Worm (Caenorhabditis elegans) whole organism, young adult: ENCODE measurements around the gene hda-11.

Experiments used
- F10E7.11 ChIP-seq: sonication (generic microtip); optimal IDR thresholded peaks from 2 replicates; lab custom pipeline; 2017; ENCODE audit warnings: mild to moderate bottlenecking, missing genetic modification characterization, moderate library complexity, missing compliant biosample characterization
- F37B4.10 ChIP-seq: fragments of 200-800 bp; sonication (Bioruptor generic); IDR thresholded peaks from 2 replicates; pipeline ENCODE4 v1.3.6; 2022; ENCODE audit warnings: missing genetic modification characterization, missing compliant biosample characterization
- F49E8.2 ChIP-seq: sonication (generic microtip); optimal IDR thresholded peaks from 3 replicates; lab custom pipeline; 2017; ENCODE audit warnings: missing genetic modification characterization, mild to moderate bottlenecking, missing compliant biosample characterization, antibody characterized with exemption, moderate library complexity; ENCODE audit not compliant: insufficient read depth
- K12H6.12 ChIP-seq: fragments of 200-800 bp; sonication (Bioruptor generic); optimal IDR thresholded peaks from 2 replicates; lab custom pipeline; 2018; ENCODE audit warnings: mild to moderate bottlenecking, missing genetic modification characterization, missing compliant biosample characterization
- Y56A3A.18 ChIP-seq: fragments of 200-800 bp; sonication (Bioruptor generic); IDR thresholded peaks from 2 replicates; pipeline ENCODE4 v1.3.6; 2022; ENCODE audit warnings: missing genetic modification reagents, missing genetic modification characterization, missing compliant biosample characterization
- Y67H2A.10 ChIP-seq: fragments of 200-800 bp; sonication (Bioruptor generic); conservative IDR thresholded peaks from 2 replicates; pipeline ENCODE4 v1.3.6; 2022; ENCODE audit warnings: missing genetic modification reagents, missing genetic modification characterization, missing compliant biosample characterization
- Y95B8A.8 ChIP-seq: fragments of 200-800 bp; sonication (Bioruptor generic); IDR thresholded peaks from 2 replicates; pipeline ENCODE4 v1.3.6; 2022; ENCODE audit warnings: missing genetic modification reagents, missing genetic modification characterization, missing compliant biosample characterization
- akir-1 ChIP-seq: fragments of 200-800 bp; sonication (Bioruptor generic); optimal IDR thresholded peaks from 2 replicates; lab custom pipeline; 2018; ENCODE audit warnings: mild to moderate bottlenecking, missing genetic modification characterization, moderate library complexity, missing compliant biosample characterization
- atf-7 ChIP-seq: sonication (generic microtip); optimal IDR thresholded peaks from 2 replicates; lab custom pipeline; 2017; ENCODE audit warnings: mild to moderate bottlenecking, missing genetic modification characterization, missing compliant biosample characterization
- attf-6 ChIP-seq: fragments of 200-800 bp; sonication (Bioruptor generic); IDR thresholded peaks from 2 replicates; pipeline ENCODE4 v1.3.6; 2022; ENCODE audit warnings: missing genetic modification reagents, missing genetic modification characterization, missing compliant biosample characterization
- bed-2 ChIP-seq: fragments of 200-800 bp; sonication (Bioruptor generic); IDR thresholded peaks from 2 replicates; pipeline ENCODE4 v1.3.6; 2022; ENCODE audit warnings: missing genetic modification reagents, missing genetic modification characterization, missing compliant biosample characterization
- cebp-1 ChIP-seq, 2 experiments: fragments of 200-800 bp in 1 of 2; sonication (Bioruptor generic) in 1 of 2; sonication (generic microtip) in 1 of 2; IDR thresholded peaks in 1 of 2; optimal IDR thresholded peaks in 1 of 2; 2 replicates each; pipeline versions ENCODE4 v1.3.6 to Lab custom; 2017 to 2022; ENCODE audit warnings: missing compliant biosample characterization in 2 of 2, missing genetic modification characterization in 2 of 2, mild to moderate bottlenecking in 1 of 2, missing genetic modification reagents in 1 of 2, moderate library complexity in 1 of 2
- ceh-27 ChIP-seq: fragments of 200-800 bp; sonication (Bioruptor generic); optimal IDR thresholded peaks from 2 replicates; lab custom pipeline; 2018; ENCODE audit warnings: mild to moderate bottlenecking, missing genetic modification characterization, moderate library complexity, missing compliant biosample characterization
- ceh-79 ChIP-seq: sonication (generic microtip); optimal IDR thresholded peaks from 2 replicates; lab custom pipeline; 2017; ENCODE audit warnings: mild to moderate bottlenecking, missing genetic modification characterization, missing compliant biosample characterization
- dpl-1 ChIP-seq: fragments of 150-350 bp; optimal IDR thresholded peaks from 2 replicates; lab custom pipeline; 2014; ENCODE audit warnings: missing biosample characterization, missing genetic modification reagents, missing genetic modification characterization
- egl-18 ChIP-seq: fragments of 200-800 bp; sonication (Bioruptor generic); IDR thresholded peaks from 2 replicates; pipeline ENCODE4 v1.3.6; 2022; ENCODE audit warnings: missing genetic modification reagents, missing genetic modification characterization, missing compliant biosample characterization
- ekl-4 ChIP-seq: fragments of 200-800 bp; sonication (Bioruptor generic); IDR thresholded peaks from 2 replicates; pipeline ENCODE4 v1.3.6; 2022; ENCODE audit warnings: missing genetic modification reagents, missing genetic modification characterization, missing compliant biosample characterization
- ets-4 ChIP-seq: fragments of 200-800 bp; sonication (Bioruptor generic); optimal IDR thresholded peaks from 2 replicates; lab custom pipeline; 2018; ENCODE audit warnings: mild to moderate bottlenecking, missing genetic modification characterization, missing compliant biosample characterization
- hlh-12 ChIP-seq: sonication (generic microtip); optimal IDR thresholded peaks from 2 replicates; lab custom pipeline; 2016; ENCODE audit warnings: missing genetic modification characterization, missing compliant biosample characterization
- hmg-20 ChIP-seq: fragments of 200-800 bp; sonication (Bioruptor generic); IDR thresholded peaks from 2 replicates; pipeline ENCODE4 v1.3.6; 2022; ENCODE audit warnings: missing genetic modification reagents, missing genetic modification characterization, missing compliant biosample characterization
- hrde-1 ChIP-seq: sonication (generic microtip); optimal IDR thresholded peaks from 2 replicates; lab custom pipeline; 2016; ENCODE audit warnings: missing genetic modification characterization, mild to moderate bottlenecking, missing compliant biosample characterization, moderate library complexity, missing genotype, missing genetic modification reagents, borderline replicate concordance
- let-526 ChIP-seq: fragments of 200-800 bp; sonication (Bioruptor generic); IDR thresholded peaks from 2 replicates; pipeline ENCODE4 v1.3.6; 2022; ENCODE audit warnings: missing genetic modification reagents, missing genetic modification characterization, missing compliant biosample characterization
- mcd-1 ChIP-seq: fragments of 200-800 bp; sonication (Bioruptor generic); IDR thresholded peaks from 2 replicates; pipeline ENCODE4 v1.3.6; 2022; ENCODE audit warnings: missing genetic modification reagents, missing genetic modification characterization, missing compliant biosample characterization
- mxl-1 ChIP-seq: sonication (generic microtip); optimal IDR thresholded peaks from 2 replicates; lab custom pipeline; 2016; ENCODE audit warnings: missing genetic modification characterization, missing compliant biosample characterization
- nfya-1 ChIP-seq: sonication (generic microtip); optimal IDR thresholded peaks from 2 replicates; lab custom pipeline; 2017; ENCODE audit warnings: antibody characterized with exemption, missing compliant biosample characterization, missing genetic modification characterization, borderline replicate concordance; ENCODE audit not compliant: insufficient read depth
- nfya-2 ChIP-seq: fragments of 200-800 bp; sonication (Bioruptor generic); IDR thresholded peaks from 2 replicates; pipeline ENCODE4 v1.3.6; 2022; ENCODE audit warnings: missing genetic modification reagents, missing genetic modification characterization, missing compliant biosample characterization
- nfyb-1 ChIP-seq: fragments of 200-800 bp; sonication (Bioruptor generic); IDR thresholded peaks from 2 replicates; pipeline ENCODE4 v1.3.6; 2022; ENCODE audit warnings: missing genetic modification reagents, missing genetic modification characterization, missing compliant biosample characterization
- nhr-80 ChIP-seq: sonication (generic microtip); optimal IDR thresholded peaks from 2 replicates; lab custom pipeline; 2016; ENCODE audit warnings: missing genetic modification characterization, missing compliant biosample characterization
- tbp1 ChIP-seq: fragments of 200-800 bp; sonication (Bioruptor generic); optimal IDR thresholded peaks from 2 replicates; lab custom pipeline; 2018; ENCODE audit warnings: mild to moderate bottlenecking, missing genetic modification characterization, missing compliant biosample characterization
- unc-130 ChIP-seq: sonication (generic microtip); optimal IDR thresholded peaks from 2 replicates; lab custom pipeline; 2016; ENCODE audit warnings: missing genetic modification reagents, missing genetic modification characterization, missing compliant biosample characterization
- xnd-1 ChIP-seq: sonication (generic microtip); optimal IDR thresholded peaks from 2 replicates; lab custom pipeline; 2016; ENCODE audit warnings: missing genotype, missing genetic modification reagents, missing genetic modification characterization, missing compliant biosample characterization
- ztf-28 ChIP-seq: fragments of 200-800 bp; sonication (Bioruptor generic); IDR thresholded peaks from 2 replicates; pipeline ENCODE4 v1.3.6; 2022; ENCODE audit warnings: missing genetic modification reagents, missing genetic modification characterization, missing compliant biosample characterization

hda-11 gene

ce11 chrV:10572614-10573013, 46.6 kb downstream of the hda-11 start, which contains the start of gene del-6:
del-6 (plus strand) TSS chrV:10572914.
- TF ChIP-seq atf-7 (tag; lab: Kevin White, UChicago) (no peak), Y56A3A.18 (no peak), akir-1 (GFP tag; lab: Kevin White, UChicago) (no peak), Y95B8A.8 (no peak), F10E7.11 (tag; lab: Kevin White, UChicago) (no peak), dpl-1 (GFP tag; lab: Kevin White, UChicago) (no peak), K12H6.12 (tag; lab: Kevin White, UChicago) (no peak), ztf-28 (GFP tag; lab: Robert Waterston, UW) (no peak), bed-2 (GFP tag; lab: Robert Waterston, UW) (no peak), hmg-20 (no peak), unc-130 (GFP tag; lab: Kevin White, UChicago) (no peak), Y67H2A.10 (GFP tag; lab: Robert Waterston, UW) (no peak)

ce11 chrV:10574197-10574596, 48.2 kb downstream of the hda-11 start:
- TF ChIP-seq nhr-80 (tag; lab: Kevin White, UChicago) (no peak), mcd-1 (GFP tag; lab: Robert Waterston, UW) (no peak), nfya-1 (tag; lab: Kevin White, UChicago) (no peak), F37B4.10 (GFP tag; lab: Robert Waterston, UW) (no peak), tbp1 (GFP tag; lab: Kevin White, UChicago) (no peak), hlh-12 (tag; lab: Kevin White, UChicago) (no peak), egl-18 (GFP tag; lab: Robert Waterston, UW) (no peak), ceh-27 (GFP tag; lab: Kevin White, UChicago) (no peak), attf-6 (GFP tag; lab: Robert Waterston, UW) (no peak), akir-1 (GFP tag; lab: Kevin White, UChicago) (no peak), nfya-2 (no peak), hrde-1 (tag; lab: Kevin White, UChicago) (no peak), atf-7 (tag; lab: Kevin White, UChicago) (no peak), xnd-1 (tag; lab: Kevin White, UChicago) (no peak), F49E8.2 (tag; lab: Kevin White, UChicago) (no peak), ceh-79 (tag; lab: Kevin White, UChicago) (no peak), nfyb-1 (GFP tag; lab: Robert Waterston, UW) (no peak), ekl-4 (GFP tag; lab: Robert Waterston, UW) (no peak)
- TF ChIP-seq, all 124 proteins: peak for 0

- TF ChIP-seq ets-4 (no peak), let-526 (no peak), mcd-1 (GFP tag; lab: Robert Waterston, UW) (0 out of 2 replicates have a peak, but pooled peaks have one; percentile 9), cebp-1 (GFP tag; IDR thresholded peaks at IDR 0.05; lab: Robert Waterston, UW) (no peak), cebp-1 (tag; optimal IDR thresholded peaks at IDR 0.05; lab: Kevin White, UChicago) (no peak), mxl-1 (tag; lab: Kevin White, UChicago) (no peak)
Measured at ce11 chrV:10576319-10576718, 50.3 kb downstream of the hda-11 start, which contains the start of gene vps-54. vps-54 (minus strand) TSS chrV:10576419.
